Worm (Caenorhabditis elegans): ENCODE measurements around the gene C03F11.4.

C03F11.4 gene

DNA sequence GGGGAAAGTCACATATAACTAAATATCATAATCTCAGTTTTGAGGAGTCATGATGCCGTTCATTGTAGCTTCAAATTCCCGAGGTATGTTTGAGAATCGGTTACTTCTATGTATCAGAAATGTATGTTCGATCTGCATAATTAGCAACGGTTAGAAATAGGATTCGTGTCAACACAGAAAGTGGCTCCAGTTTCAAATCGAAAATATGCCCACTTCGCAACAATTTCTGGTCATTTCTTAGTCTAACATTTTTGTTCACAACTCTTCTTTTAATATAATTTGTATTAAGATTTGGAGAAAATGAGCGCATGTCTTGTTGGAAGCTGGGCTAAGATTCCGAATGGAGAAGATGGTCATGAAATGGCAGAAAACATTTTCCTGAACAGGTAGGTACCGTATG, 7.3 kb upstream of the C03F11.4 start, which contains the start of gene pks-1:
pks-1 (plus strand) TSS at position 301 of the 400 bp plus-strand sequence.
- TF ChIP-seq ets-4 (GFP tag; optimal IDR thresholded peaks at IDR 0.05) (no peak), lin-35 (GFP tag; optimal IDR thresholded peaks at IDR 0.05) (no peak)

- TF ChIP-seq egl-44 (GFP tag; IDR thresholded peaks at IDR 0.05) (no peak), sdz-38 (tag; optimal IDR thresholded peaks at IDR 0.05) (no peak), madf-10 (tag; optimal IDR thresholded peaks at IDR 0.05) (peak; percentile 7), attf-5 (GFP tag; optimal IDR thresholded peaks at IDR 0.05) (no peak), sptf-2 (GFP tag; optimal IDR thresholded peaks at IDR 0.05) (no peak), mes-4 (tag; optimal IDR thresholded peaks at IDR 0.05) (peak; percentile 32), hmg-1.2 (GFP tag; IDR thresholded peaks at IDR 0.05) (peak; percentile 74), ztf-18 (tag; optimal IDR thresholded peaks at IDR 0.05) (peak; percentile 63), F22D6.2 (tag; optimal IDR thresholded peaks at IDR 0.05) (no peak), hrde-1 (tag; optimal IDR thresholded peaks at IDR 0.05; ENCODE audit: borderline replicate concordance) (peak; percentile 12), let-607 (tag; optimal IDR thresholded peaks at IDR 0.05) (no peak), chd-7 (tag; optimal IDR thresholded peaks at IDR 0.05) (peak; percentile 20), let-526 (GFP tag; IDR thresholded peaks at IDR 0.05) (no peak), sea-2 (GFP tag; IDR thresholded peaks at IDR 0.05) (no peak), ztf-28 (GFP tag; IDR thresholded peaks at IDR 0.05) (0 out of 2 replicates have a peak, but pooled peaks have one; percentile 17), nhr-27 (tag; optimal IDR thresholded peaks at IDR 0.05) (no peak), B0035.1 (tag; optimal IDR thresholded peaks at IDR 0.05) (no peak), F37B4.10 (GFP tag; IDR thresholded peaks at IDR 0.05) (no peak), F49E8.2 (tag; optimal IDR thresholded peaks at IDR 0.05; ENCODE audit: insufficient read depth) (no peak), lin-54 (GFP tag; optimal IDR thresholded peaks at IDR 0.05) (no peak), zfh-2 (GFP tag; conservative IDR thresholded peaks at IDR 0.05) (no peak), K11D2.4 (GFP tag; IDR thresholded peaks at IDR 0.05) (no peak), egl-18 (GFP tag; IDR thresholded peaks at IDR 0.05) (no peak), madf-3 (GFP tag; IDR thresholded peaks at IDR 0.05) (no peak), nhr-80 (tag; optimal IDR thresholded peaks at IDR 0.05) (no peak), efl-1 (GFP tag; optimal IDR thresholded peaks at IDR 0.05) (no peak), bed-2 (GFP tag; IDR thresholded peaks at IDR 0.05) (no peak), mel-28 (tag; optimal IDR thresholded peaks at IDR 0.05; ENCODE audit: borderline replicate concordance) (no peak), ztf-25 (GFP tag; IDR thresholded peaks at IDR 0.05) (0 out of 2 replicates have a peak, but pooled peaks have one; percentile 51), B0019.2 (GFP tag; conservative IDR thresholded peaks at IDR 0.05) (no peak), pha-4 (tag; optimal IDR thresholded peaks at IDR 0.05) (no peak), ets-4 (GFP tag; optimal IDR thresholded peaks at IDR 0.05) (no peak), nhr-90 (tag; optimal IDR thresholded peaks at IDR 0.05) (peak; percentile 74), ceh-79 (tag; optimal IDR thresholded peaks at IDR 0.05) (no peak), C17E4.6 (GFP tag; IDR thresholded peaks at IDR 0.05) (no peak), lir-1 (GFP tag; conservative IDR thresholded peaks at IDR 0.05) (no peak), attf-6 (GFP tag; IDR thresholded peaks at IDR 0.05) (0 out of 2 replicates have a peak, but pooled peaks have one; percentile 54), snpc-1.3 (tag; optimal IDR thresholded peaks at IDR 0.05; ENCODE audit: insufficient read depth) (peak; percentile 39), gei-17 (GFP tag; optimal IDR thresholded peaks at IDR 0.05) (no peak), akir-1 (GFP tag; optimal IDR thresholded peaks at IDR 0.05) (no peak), T26A5.8 (tag; optimal IDR thresholded peaks at IDR 0.05) (no peak), dpff-1 (tag; optimal IDR thresholded peaks at IDR 0.05) (no peak), ceh-58 (GFP tag; IDR thresholded peaks at IDR 0.05) (no peak), madf-8 (GFP tag; conservative IDR thresholded peaks at IDR 0.05) (no peak), rcor-1 (GFP tag; IDR thresholded peaks at IDR 0.05) (peak; percentile 74), die-1 (tag; optimal IDR thresholded peaks at IDR 0.05) (peak; percentile 91)
These were observed 1.0 kb upstream of the C03F11.4 start for ce11 chrX:5407271-5407670.
